Fruit fly (Drosophila melanogaster): ENCODE data around the gene CG42238.

Gene CG42238

DNA sequence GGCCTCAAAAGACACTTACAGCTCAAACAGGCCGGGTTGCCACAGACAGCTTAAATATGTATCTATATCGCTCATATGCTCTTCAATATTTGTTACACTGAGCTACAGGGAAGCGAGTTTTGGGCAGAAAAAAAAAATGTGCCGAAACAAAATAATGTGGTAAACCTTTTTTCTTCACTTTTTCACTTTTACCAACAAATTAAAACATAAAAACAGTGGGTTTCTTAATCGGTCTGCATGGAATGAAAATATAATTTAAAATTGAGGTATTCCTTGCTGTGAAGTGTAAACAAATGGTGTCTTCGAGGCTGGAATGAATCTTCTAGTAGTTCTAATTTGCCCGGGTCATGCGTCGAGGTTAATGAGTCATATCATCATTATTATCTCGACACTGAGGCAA is 13.2 kb downstream of the CG42238 start (continued):
- TF ChIP-seq tna (GFP tag; IDR thresholded peaks at IDR 0.05; ENCODE audit: partially characterized antibody) (no peak), gsb-n (tag; optimal IDR thresholded peaks at IDR 0.05) (peak; percentile 48), cg (GFP tag; optimal IDR thresholded peaks at IDR 0.05) (no peak), nerfin-1 (tag; optimal IDR thresholded peaks at IDR 0.05) (peak; percentile 11), unc-4 (GFP tag; IDR thresholded peaks at IDR 0.05; ENCODE audit: partially characterized antibody) (no peak), pan (optimal IDR thresholded peaks at IDR 0.05) (no peak), pan (GFP tag; optimal IDR thresholded peaks at IDR 0.05 in 1 of 2, IDR thresholded peaks at IDR 0.05 in 1 of 2) (peak in 1 of 2 experiments; percentile 70), Max (GFP tag; optimal IDR thresholded peaks at IDR 0.05) (peak; percentile 21), maf-S (GFP tag; optimal IDR thresholded peaks at IDR 0.05) (peak; percentile 44), Chrac-16 (GFP tag; optimal IDR thresholded peaks at IDR 0.05) (peak; percentile 33), lbe (GFP tag; optimal IDR thresholded peaks at IDR 0.05) (no peak), CG2712 (tag; optimal IDR thresholded peaks at IDR 0.05) (peak; percentile 47), Sry-δ (GFP tag; optimal IDR thresholded peaks at IDR 0.05) (peak; percentile 18), Ravus (GFP tag; IDR thresholded peaks at IDR 0.05) (no peak), corto (GFP tag; optimal IDR thresholded peaks at IDR 0.05) (no peak), Hmx (GFP tag; optimal IDR thresholded peaks at IDR 0.05) (no peak), Oli (tag; optimal IDR thresholded peaks at IDR 0.05) (peak; percentile 65), NC2α (GFP tag; optimal IDR thresholded peaks at IDR 0.05) (peak; percentile 24), CG6813 (GFP tag; optimal IDR thresholded peaks at IDR 0.05) (peak; percentile 56), chn (GFP tag; optimal IDR thresholded peaks at IDR 0.05) (peak; percentile 57), ac (GFP tag; optimal IDR thresholded peaks at IDR 0.05) (no peak), sens-2 (GFP tag; IDR thresholded peaks at IDR 0.05) (no peak), CG30020 (tag; optimal IDR thresholded peaks at IDR 0.05) (no peak), CG7987 (GFP tag; optimal IDR thresholded peaks at IDR 0.05) (no peak), sima (GFP tag; optimal IDR thresholded peaks at IDR 0.05) (peak; percentile 4), CG33213 (GFP tag; optimal IDR thresholded peaks at IDR 0.05) (peak; percentile 28), gfzf (GFP tag; optimal IDR thresholded peaks at IDR 0.05) (no peak), CG7271 (tag; optimal IDR thresholded peaks at IDR 0.05) (peak; percentile 48), Neu2 (GFP tag; optimal IDR thresholded peaks at IDR 0.05; ENCODE audit: borderline replicate concordance) (no peak), CG1233 (GFP tag; optimal IDR thresholded peaks at IDR 0.05) (peak; percentile 53), tio (GFP tag; optimal IDR thresholded peaks at IDR 0.05) (peak; percentile 61), CG10979 (tag; optimal IDR thresholded peaks at IDR 0.05) (peak; percentile 69), CG10321 (GFP tag; IDR thresholded peaks at IDR 0.05) (0 out of 2 replicates have a peak, but pooled peaks have one; percentile 23), Bdp1 (GFP tag; optimal IDR thresholded peaks at IDR 0.05) (no peak), Drgx (GFP tag; IDR thresholded peaks at IDR 0.05) (0 out of 2 replicates have a peak, but pooled peaks have one; percentile 27), CG17328 (GFP tag; IDR thresholded peaks at IDR 0.05) (peak; percentile 42), her (GFP tag; optimal IDR thresholded peaks at IDR 0.05) (peak; percentile 47), Opbp (GFP tag; IDR thresholded peaks at IDR 0.05; ENCODE audit: partially characterized antibody) (no peak), zfh2 (GFP tag; optimal IDR thresholded peaks at IDR 0.05) (peak; percentile 39), BEAF-32 (GFP tag; optimal IDR thresholded peaks at IDR 0.05) (no peak), CG8944 (GFP tag; optimal IDR thresholded peaks at IDR 0.05) (peak; percentile 46), CG31365 (tag; optimal IDR thresholded peaks at IDR 0.05) (peak; percentile 21), kay (GFP tag; optimal IDR thresholded peaks at IDR 0.05) (peak; percentile 60), Usf (GFP tag; optimal IDR thresholded peaks at IDR 0.05) (no peak), ssp (GFP tag; IDR thresholded peaks at IDR 0.05) (0 out of 2 replicates have a peak, but pooled peaks have one; percentile 29), CrebB (tag; optimal IDR thresholded peaks at IDR 0.05) (peak; percentile 17), CG12769 (tag; optimal IDR thresholded peaks at IDR 0.05) (peak; percentile 68), B-H2 (GFP tag; optimal IDR thresholded peaks at IDR 0.05) (no peak), CG2678 (tag; optimal IDR thresholded peaks at IDR 0.05) (peak; percentile 79), trem (tag; optimal IDR thresholded peaks at IDR 0.05) (peak; percentile 4)
